Worm (Caenorhabditis elegans) whole organism, L2 larva: ENCODE results near the gene F32D1.8.

Experiments used
- nhr-11 ChIP-seq: fragments of 150-350 bp; optimal IDR thresholded peaks from 2 replicates; lab custom pipeline; 2014; ENCODE audit warnings: missing biosample characterization, missing genetic modification characterization
- nhr-12 ChIP-seq: fragments of 150-350 bp; optimal IDR thresholded peaks from 2 replicates; lab custom pipeline; 2014; ENCODE audit warnings: missing biosample characterization, missing genetic modification characterization
- skn-1 ChIP-seq: sonication (generic microtip); optimal IDR thresholded peaks from 2 replicates; lab custom pipeline; 2017; ENCODE audit warnings: missing biosample characterization, missing genetic modification characterization
- zag-1 ChIP-seq: fragments of 150-350 bp; optimal IDR thresholded peaks from 2 replicates; lab custom pipeline; 2014; ENCODE audit warnings: missing biosample characterization, missing genetic modification characterization

- no peak for TF ChIP-seq skn-1 (tag; lab: Kevin White, UChicago)
- TF ChIP-seq nhr-12 (tag; lab: Kevin White, UChicago): no peak
- TF ChIP-seq zag-1 (tag; lab: Kevin White, UChicago): no peak
- TF ChIP-seq nhr-11 (tag; lab: Kevin White, UChicago): no peak
Observed at ce11 chrV:4359127-4359526, 18.4 kb downstream of the F32D1.8 start.
